Worm (Caenorhabditis elegans): ENCODE data around the gene srw-11.

DNA sequence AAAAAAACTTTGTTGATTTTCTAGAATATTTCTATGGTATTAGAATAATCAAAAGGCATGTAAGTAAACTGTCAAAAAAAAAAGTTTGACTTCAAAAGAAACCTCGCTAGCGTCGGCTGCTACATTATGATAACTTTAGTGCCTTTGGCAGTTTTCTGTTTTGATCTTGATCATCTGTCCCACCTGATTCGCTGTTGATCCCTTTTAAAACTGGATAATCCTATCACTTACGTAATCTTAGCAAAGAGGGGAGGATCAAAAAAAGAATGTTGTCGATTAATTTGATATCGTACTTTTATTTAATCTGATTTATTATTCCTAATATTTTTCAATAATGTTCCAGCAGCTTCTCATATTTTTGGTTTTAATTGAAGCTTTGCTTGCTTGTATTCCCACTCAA lies 19.8 kb upstream of the srw-11 start, which contains the start of gene M01B2.8:
- no peak for TF ChIP-seq tab-1 (GFP tag; IDR thresholded peaks at IDR 0.05)
- no peak for TF ChIP-seq ztf-29 (GFP tag; IDR thresholded peaks at IDR 0.05)
